Worm (Caenorhabditis elegans) whole organism, L1 larva: Measurements from ENCODE around the gene srx-137.

Experiments used
- C16A3.4 ChIP-seq: fragments of 150-350 bp; optimal IDR thresholded peaks from 2 replicates; lab custom pipeline; 2014; ENCODE audit warnings: missing biosample characterization, missing genetic modification characterization
- C34B4.2 ChIP-seq: sonication (generic microtip); optimal IDR thresholded peaks from 2 replicates; lab custom pipeline; 2017; ENCODE audit warnings: mild to moderate bottlenecking, missing genetic modification characterization, missing compliant biosample characterization
- F16B12.6 ChIP-seq: fragments of 150-350 bp; optimal IDR thresholded peaks from 2 replicates; lab custom pipeline; 2014; ENCODE audit warnings: missing biosample characterization, missing genetic modification characterization
- aha-1 ChIP-seq: fragments of 150-350 bp; optimal IDR thresholded peaks from 2 replicates; lab custom pipeline; 2014; ENCODE audit warnings: missing biosample characterization, missing genetic modification characterization
- alr-1 ChIP-seq: fragments of 200-800 bp; sonication (Bioruptor generic); optimal IDR thresholded peaks from 2 replicates; lab custom pipeline; 2018; ENCODE audit warnings: borderline replicate concordance, mild to moderate bottlenecking, missing genetic modification characterization, missing compliant biosample characterization
- ama-1 ChIP-seq: fragments of 150-350 bp; optimal IDR thresholded peaks from 2 replicates; lab custom pipeline; 2014
- blmp-1 ChIP-seq: fragments of 150-350 bp; optimal IDR thresholded peaks from 2 replicates; lab custom pipeline; 2014; ENCODE audit warnings: missing biosample characterization, missing genetic modification characterization
- ceh-88 ChIP-seq: fragments of 200-800 bp; sonication (Bioruptor generic); IDR thresholded peaks from 2 replicates; pipeline ENCODE4 v1.3.6; 2022; ENCODE audit warnings: missing genetic modification characterization, missing compliant biosample characterization
- ceh-90 ChIP-seq: sonication (generic microtip); optimal IDR thresholded peaks from 2 replicates; lab custom pipeline; 2016; ENCODE audit warnings: missing genetic modification characterization, missing compliant biosample characterization
- dpl-1 ChIP-seq, 3 experiments: fragments of 150-350 bp in 2 of 3; sonication (generic microtip) in 1 of 3; optimal IDR thresholded peaks; 2 replicates each; lab custom pipeline; 2014 to 2017; ENCODE audit warnings: missing biosample characterization in 3 of 3, missing genetic modification characterization in 3 of 3, missing genetic modification reagents in 3 of 3
- dsc-1 ChIP-seq: sonication (generic microtip); optimal IDR thresholded peaks from 2 replicates; lab custom pipeline; 2016; ENCODE audit warnings: mild to moderate bottlenecking, missing genetic modification characterization, missing compliant biosample characterization
- efl-1 ChIP-seq, 4 experiments: fragments of 150-350 bp; optimal IDR thresholded peaks in 3 of 4; peaks in 1 of 4; 1 replicate in 1 of 4; 2 replicates in 3 of 4; lab custom pipeline; 2014; ENCODE audit warnings: missing biosample characterization in 2 of 4, missing genetic modification characterization in 2 of 4, missing genetic modification reagents in 2 of 4
- efl-3 ChIP-seq: fragments of 200-800 bp; sonication (Bioruptor generic); optimal IDR thresholded peaks from 2 replicates; lab custom pipeline; 2018; ENCODE audit warnings: mild to moderate bottlenecking, missing genetic modification characterization, missing compliant biosample characterization
- egl-13 ChIP-seq: sonication (generic microtip); optimal IDR thresholded peaks from 2 replicates; lab custom pipeline; 2016; ENCODE audit warnings: missing genotype, missing genetic modification reagents, missing genetic modification characterization, missing compliant biosample characterization
- elt-2 ChIP-seq: sonication (generic microtip); optimal IDR thresholded peaks from 2 replicates; lab custom pipeline; 2016; ENCODE audit warnings: missing genetic modification characterization, mild to moderate bottlenecking, inconsistent platforms, missing compliant biosample characterization, missing genetic modification reagents
- elt-3 ChIP-seq, 6 experiments: fragments of 150-350 bp in 1 of 6; sonication (generic microtip); optimal IDR thresholded peaks; 2 replicates each; lab custom pipeline; 2017 to 2018; ENCODE audit warnings: missing biosample characterization in 6 of 6, missing genetic modification characterization in 6 of 6, inconsistent platforms in 1 of 6
- ets-5 ChIP-seq: fragments of 200-800 bp; sonication (Bioruptor generic); IDR thresholded peaks from 2 replicates; pipeline ENCODE4 v1.3.6; 2022; ENCODE audit warnings: missing genetic modification characterization, missing compliant biosample characterization
- fkh-4 ChIP-seq: sonication (generic microtip); optimal IDR thresholded peaks from 2 replicates; lab custom pipeline; 2016; ENCODE audit warnings: missing compliant biosample characterization, missing genetic modification characterization, borderline replicate concordance
- hlh-17 ChIP-seq: fragments of 200-800 bp; sonication (Bioruptor generic); optimal IDR thresholded peaks from 2 replicates; lab custom pipeline; 2018; ENCODE audit warnings: missing genetic modification characterization, mild to moderate bottlenecking, missing compliant biosample characterization, moderate library complexity, borderline replicate concordance
- lin-13 ChIP-seq: fragments of 150-350 bp; optimal IDR thresholded peaks from 2 replicates; lab custom pipeline; 2014; ENCODE audit warnings: missing biosample characterization, missing genetic modification reagents, missing genetic modification characterization
- lin-14 ChIP-seq: fragments of 200-800 bp; sonication (Bioruptor generic); optimal IDR thresholded peaks from 2 replicates; lab custom pipeline; 2018; ENCODE audit warnings: mild to moderate bottlenecking, missing genetic modification characterization, moderate library complexity, missing compliant biosample characterization
- lin-35 ChIP-seq, 2 experiments: fragments of 150-350 bp; optimal IDR thresholded peaks; 2 replicates each; lab custom pipeline; 2014; ENCODE audit warnings: missing biosample characterization in 2 of 2, missing genetic modification characterization in 2 of 2, missing genetic modification reagents in 2 of 2
- lsy-2 ChIP-seq, 2 experiments: fragments of 150-350 bp; optimal IDR thresholded peaks; 2 replicates each; lab custom pipeline; 2014; ENCODE audit warnings: missing biosample characterization in 2 of 2, missing genetic modification characterization in 2 of 2
- mdl-1 ChIP-seq, 2 experiments: fragments of 150-350 bp; optimal IDR thresholded peaks; 2 replicates each; lab custom pipeline; 2014 to 2017; ENCODE audit warnings: missing biosample characterization in 2 of 2, missing genetic modification characterization in 2 of 2, inconsistent platforms in 1 of 2
- mef-2 ChIP-seq: fragments of 150-350 bp; optimal IDR thresholded peaks from 2 replicates; lab custom pipeline; 2014; ENCODE audit warnings: missing biosample characterization, missing genetic modification characterization
- mep-1 ChIP-seq: fragments of 150-350 bp; optimal IDR thresholded peaks from 2 replicates; lab custom pipeline; 2014; ENCODE audit warnings: missing biosample characterization, missing genetic modification characterization
- nhr-12 ChIP-seq: sonication (generic microtip); optimal IDR thresholded peaks from 2 replicates; lab custom pipeline; 2017; ENCODE audit warnings: missing biosample characterization, missing genetic modification characterization
- nhr-19 ChIP-seq: fragments of 200-800 bp; sonication (Bioruptor generic); conservative IDR thresholded peaks from 2 replicates; pipeline ENCODE4 v1.3.6; 2022; ENCODE audit warnings: missing genetic modification characterization, missing compliant biosample characterization
- nhr-20 ChIP-seq: sonication (generic microtip); optimal IDR thresholded peaks from 2 replicates; lab custom pipeline; 2016; ENCODE audit warnings: mild to moderate bottlenecking, missing genetic modification characterization, missing compliant biosample characterization
- nhr-47 ChIP-seq: sonication (generic microtip); optimal IDR thresholded peaks from 2 replicates; lab custom pipeline; 2016; ENCODE audit warnings: mild to moderate bottlenecking, missing genetic modification characterization, moderate library complexity, missing compliant biosample characterization
- nhr-71 ChIP-seq: sonication (generic microtip); optimal IDR thresholded peaks from 2 replicates; lab custom pipeline; 2016; ENCODE audit warnings: mild to moderate bottlenecking, missing genetic modification characterization, moderate library complexity, missing compliant biosample characterization
- nhr-84 ChIP-seq: sonication (generic microtip); optimal IDR thresholded peaks from 2 replicates; lab custom pipeline; 2017; ENCODE audit warnings: missing biosample characterization, missing genetic modification characterization
- nhr-85 ChIP-seq: sonication (generic microtip); peaks from one replicate; lab custom pipeline; 2016; ENCODE audit warnings: missing genetic modification characterization, inconsistent platforms, missing compliant biosample characterization
- nhr-90 ChIP-seq: sonication (generic microtip); optimal IDR thresholded peaks from 2 replicates; lab custom pipeline; 2016; ENCODE audit warnings: mild to moderate bottlenecking, missing genetic modification characterization, missing compliant biosample characterization; ENCODE audit not compliant: poor library complexity
- pag-3 ChIP-seq: sonication (generic microtip); optimal IDR thresholded peaks from 2 replicates; lab custom pipeline; 2017; ENCODE audit warnings: missing genetic modification characterization, mild to moderate bottlenecking, missing compliant biosample characterization, antibody characterized with exemption, borderline replicate concordance; ENCODE audit not compliant: insufficient read depth
- rnt-1 ChIP-seq: sonication (generic microtip); optimal IDR thresholded peaks from 2 replicates; lab custom pipeline; 2016; ENCODE audit warnings: mild to moderate bottlenecking, missing genetic modification characterization, moderate library complexity, missing compliant biosample characterization
- skn-1 ChIP-seq: fragments of 150-350 bp; optimal IDR thresholded peaks from 2 replicates; lab custom pipeline; 2014; ENCODE audit warnings: missing biosample characterization, missing genetic modification characterization
- snu-23 ChIP-seq: sonication (generic microtip); optimal IDR thresholded peaks from 2 replicates; lab custom pipeline; 2016; ENCODE audit warnings: missing genetic modification characterization, missing compliant biosample characterization
- sup-37 ChIP-seq: fragments of 200-800 bp; sonication (Bioruptor generic); optimal IDR thresholded peaks from 2 replicates; lab custom pipeline; 2018; ENCODE audit warnings: mild to moderate bottlenecking, missing genetic modification characterization, missing compliant biosample characterization
- tbx-2 ChIP-seq: sonication (generic microtip); optimal IDR thresholded peaks from 2 replicates; lab custom pipeline; 2016; ENCODE audit warnings: missing genetic modification characterization, missing compliant biosample characterization
- tlp-1 ChIP-seq: fragments of 150-350 bp; optimal IDR thresholded peaks from 2 replicates; lab custom pipeline; 2014; ENCODE audit warnings: missing biosample characterization, missing genetic modification characterization
- unc-62 ChIP-seq: fragments of 150-350 bp; optimal IDR thresholded peaks from 2 replicates; lab custom pipeline; 2014; ENCODE audit warnings: missing biosample characterization, missing genetic modification reagents, missing genetic modification characterization
- ztf-11 ChIP-seq, 2 experiments: sonication (generic microtip); optimal IDR thresholded peaks; 2 replicates each; lab custom pipeline; 2016 to 2017; ENCODE audit warnings: missing genetic modification characterization in 2 of 2, missing biosample characterization in 1 of 2, missing compliant biosample characterization in 1 of 2
- ztf-4 ChIP-seq: fragments of 150-350 bp; optimal IDR thresholded peaks from 2 replicates; lab custom pipeline; 2014; ENCODE audit warnings: missing biosample characterization, missing genetic modification characterization

The srx-137 gene

ce11 chrV:13891489-13891888 is 28.9 kb downstream of the srx-137 start (continued):
- TF ChIP-seq ets-5 (no peak), F16B12.6 (tag; lab: Kevin White, UChicago) (no peak), C16A3.4 (tag; lab: Kevin White, UChicago) (no peak), tlp-1 (tag; lab: Kevin White, UChicago) (no peak), ztf-11 (tag; optimal IDR thresholded peaks at IDR 0.05; lab: Kevin White, UChicago) (no peak), nhr-12 (tag; lab: Kevin White, UChicago) (no peak), lsy-2 (tag; optimal IDR thresholded peaks at IDR 0.05; lab: Kevin White, UChicago) (no peak), nhr-85 (tag; lab: Kevin White, UChicago) (peak; percentile 63), ztf-4 (tag; lab: Kevin White, UChicago) (no peak), nhr-71 (tag; lab: Kevin White, UChicago) (peak; percentile 40), alr-1 (tag; lab: Kevin White, UChicago) (no peak), aha-1 (tag; lab: Kevin White, UChicago) (no peak), sup-37 (GFP tag; lab: Kevin White, UChicago) (no peak), C34B4.2 (tag; lab: Kevin White, UChicago) (no peak), unc-62 (GFP tag; lab: Kevin White, UChicago) (no peak), nhr-84 (tag; lab: Kevin White, UChicago) (no peak)

- TF ChIP-seq blmp-1 (tag; lab: Kevin White, UChicago) (peak; percentile 83), lsy-2 (tag; optimal IDR thresholded peaks at IDR 0.05; lab: Kevin White, UChicago) (peak in 1 of 2 experiments; percentile 42), elt-3 (tag; optimal IDR thresholded peaks at IDR 0.05; lab: Kevin White, UChicago) (peak in 2 of 6 experiments; percentile 49 to 81), nhr-71 (tag; lab: Kevin White, UChicago) (peak; percentile 75), ama-1 (lab: Kevin White, UChicago) (no peak), fkh-4 (tag; lab: Kevin White, UChicago) (no peak), hlh-17 (GFP tag; lab: Kevin White, UChicago) (no peak), ceh-88 (GFP tag; lab: Robert Waterston, UW) (no peak), dsc-1 (tag; lab: Kevin White, UChicago) (no peak), mef-2 (no peak), efl-1 (optimal IDR thresholded peaks at IDR 0.05; lab: Kevin White, UChicago) (peak; percentile 4 to 22), efl-1 (GFP tag; optimal IDR thresholded peaks at IDR 0.05 in 1 of 2; lab: Kevin White, UChicago) (peak; percentile 10 to 88), C16A3.4 (tag; lab: Kevin White, UChicago) (peak; percentile 20), nhr-19 (GFP tag; lab: Robert Waterston, UW) (peak; percentile 53), mdl-1 (tag; optimal IDR thresholded peaks at IDR 0.05; lab: Kevin White, UChicago) (peak in 1 of 2 experiments; percentile 61), ceh-90 (tag; lab: Kevin White, UChicago) (no peak), tbx-2 (tag; lab: Kevin White, UChicago) (peak; percentile 44), lin-14 (peak; percentile 69), lin-35 (GFP tag; optimal IDR thresholded peaks at IDR 0.05; lab: Kevin White, UChicago) (peak; percentile 23 to 57), skn-1 (peak; percentile 48), rnt-1 (tag; lab: Kevin White, UChicago) (peak; percentile 43), efl-3 (GFP tag; lab: Kevin White, UChicago) (no peak), nhr-84 (tag; lab: Kevin White, UChicago) (no peak), nhr-85 (tag; lab: Kevin White, UChicago) (peak; percentile 77), elt-2 (tag; lab: Kevin White, UChicago) (peak; percentile 77), snu-23 (GFP tag; lab: Kevin White, UChicago) (peak; percentile 65), nhr-20 (tag; lab: Kevin White, UChicago) (peak; percentile 68), nhr-47 (tag; lab: Kevin White, UChicago) (no peak), pag-3 (tag; lab: Kevin White, UChicago) (no peak), nhr-90 (peak; percentile 14), egl-13 (tag; lab: Kevin White, UChicago) (no peak), dpl-1 (GFP tag; optimal IDR thresholded peaks at IDR 0.05; lab: Kevin White, UChicago) (peak in 2 of 3 experiments; percentile 22 to 55), lin-13 (GFP tag; lab: Kevin White, UChicago) (no peak), mep-1 (tag; lab: Kevin White, UChicago) (peak; percentile 46)
Measured at ce11 chrV:13892457-13893375, 30.1 kb downstream of the srx-137 start, which contains the start of gene sptl-3. Gene sptl-3, plus strand, starts transcription at chrV:13893325.
